Worm (Caenorhabditis elegans): ENCODE results near the gene shl-1.

- TF ChIP-seq dao-5 (tag; optimal IDR thresholded peaks at IDR 0.05) (no peak), him-1 (tag; optimal IDR thresholded peaks at IDR 0.05) (no peak)
These were observed 42.3 kb upstream of the shl-1 start, which contains the start of gene acp-6 for ce11 chrIV:6426089-6426715.

All from whole organism, L4/young adult.